Fruit fly (Drosophila melanogaster) whole organism, pupa: ENCODE data around the gene CG15203.

Experiments
- CG17806 ChIP-seq: fragments of 200-800 bp; sonication (Bioruptor generic); optimal IDR thresholded peaks from 2 replicates; lab custom pipeline; 2018; ENCODE audit warnings: missing biosample characterization, mild to moderate bottlenecking, missing genetic modification characterization, moderate library complexity
- CG9948 ChIP-seq: fragments of 200-800 bp; sonication (Bioruptor generic); optimal IDR thresholded peaks from 2 replicates; lab custom pipeline; 2018; ENCODE audit warnings: missing biosample characterization, mild to moderate bottlenecking, missing genetic modification characterization, moderate library complexity

- TF ChIP-seq CG17806 (tag; lab: Kevin White, UChicago) = no peak
- TF ChIP-seq CG9948 (tag; lab: Kevin White, UChicago) = peak; percentile 22
Measured at dm6 chrX:11108845-11109450, 42.6 kb downstream of the CG15203 start.
